Worm (Caenorhabditis elegans) whole organism, midembryonic: ENCODE results near the gene scav-2.

Experiments
- T22C8.4 ChIP-seq: fragments of 200-800 bp; sonication (Bioruptor generic); IDR thresholded peaks from 2 replicates; pipeline ENCODE4 v1.3.6; 2022; ENCODE audit warnings: missing genetic modification characterization, missing compliant biosample characterization
- cog-1 ChIP-seq: sonication (generic microtip); optimal IDR thresholded peaks from 2 replicates; lab custom pipeline; 2016; ENCODE audit warnings: missing genetic modification characterization, missing compliant biosample characterization
- flt-1 ChIP-seq: fragments of 200-800 bp; sonication (Bioruptor generic); IDR thresholded peaks from 2 replicates; pipeline ENCODE4 v1.3.6; 2022; ENCODE audit warnings: missing genetic modification characterization, missing compliant biosample characterization
- klf-2 ChIP-seq: fragments of 200-800 bp; sonication (Bioruptor generic); conservative IDR thresholded peaks from 2 replicates; pipeline ENCODE4 v1.3.6; 2022; ENCODE audit warnings: missing genetic modification reagents, missing genetic modification characterization, missing compliant biosample characterization
- med-1 ChIP-seq: sonication (generic microtip); optimal IDR thresholded peaks from 2 replicates; lab custom pipeline; 2017; ENCODE audit warnings: missing genetic modification characterization, mild to moderate bottlenecking, missing compliant biosample characterization, antibody characterized with exemption, missing genetic modification reagents; ENCODE audit not compliant: insufficient read depth
- ref-1 ChIP-seq: fragments of 200-800 bp; sonication (Bioruptor generic); conservative IDR thresholded peaks from 2 replicates; pipeline ENCODE4 v1.3.6; 2022; ENCODE audit warnings: missing genetic modification reagents, missing genetic modification characterization, missing compliant biosample characterization
- tab-1 ChIP-seq: fragments of 200-800 bp; sonication (Bioruptor generic); IDR thresholded peaks from 2 replicates; pipeline ENCODE4 v1.3.6; 2022; ENCODE audit warnings: missing genetic modification characterization, missing compliant biosample characterization
- ztf-23 ChIP-seq: fragments of 200-800 bp; sonication (Bioruptor generic); IDR thresholded peaks from 2 replicates; pipeline ENCODE4 v1.3.6; 2022; ENCODE audit warnings: missing genetic modification reagents, missing genetic modification characterization, missing compliant biosample characterization
- ztf-29 ChIP-seq: fragments of 200-800 bp; sonication (Bioruptor generic); IDR thresholded peaks from 2 replicates; pipeline ENCODE4 v1.3.6; 2022; ENCODE audit warnings: missing genetic modification reagents, missing genetic modification characterization, missing compliant biosample characterization

Gene scav-2

DNA sequence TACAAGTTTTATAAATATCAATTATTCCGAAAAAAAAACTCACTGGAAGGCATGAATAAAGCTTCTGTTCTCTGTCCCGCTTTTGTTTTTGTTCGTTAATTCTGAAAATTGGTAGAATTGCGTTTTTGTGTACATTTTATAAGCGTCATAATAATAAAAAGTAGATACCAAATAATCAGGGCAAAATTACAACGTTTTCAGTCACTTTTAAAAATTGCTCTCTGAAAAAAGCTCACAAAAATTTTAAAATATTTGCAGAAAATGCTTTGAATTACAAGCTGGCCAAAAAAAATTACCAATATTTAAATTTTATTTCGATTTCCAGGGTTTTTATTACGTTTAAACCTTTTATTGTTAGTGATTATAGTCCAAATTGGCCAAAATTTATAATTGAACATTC, at the start of gene scav-2:
scav-2 (minus strand) TSS at position 101 of the 400 bp plus-strand sequence.
- no peak for TF ChIP-seq med-1

DNA sequence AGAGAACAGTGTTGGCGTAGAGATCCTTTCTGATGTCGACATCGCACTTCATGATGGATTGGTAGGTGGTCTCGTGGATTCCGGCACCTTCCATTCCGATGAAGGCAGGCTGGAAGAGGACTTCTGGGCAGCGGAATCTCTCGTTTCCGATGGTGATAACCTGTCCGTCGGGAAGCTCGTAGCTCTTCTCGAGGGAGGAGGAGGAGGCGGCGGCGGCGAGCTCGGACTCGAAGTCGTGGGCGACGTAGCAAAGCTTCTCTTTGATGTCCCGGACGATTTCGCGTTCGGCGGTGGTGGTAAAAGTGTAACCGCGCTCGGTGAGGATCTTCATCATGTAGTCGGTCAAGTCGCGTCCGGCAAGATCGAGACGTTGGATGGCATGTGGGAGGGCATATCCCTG, 49.7 kb upstream of the scav-2 start:
- no peak for TF ChIP-seq med-1
- TF ChIP-seq tab-1 = no peak
- TF ChIP-seq flt-1 (GFP tag; lab: Robert Waterston, UW) = no peak
- no peak for TF ChIP-seq ref-1 (GFP tag; lab: Robert Waterston, UW)
- TF ChIP-seq ztf-23 (GFP tag; lab: Robert Waterston, UW) = no peak
- no peak for TF ChIP-seq T22C8.4 (GFP tag; lab: Robert Waterston, UW)
- TF ChIP-seq cog-1 (tag; lab: Kevin White, UChicago) = no peak
- no peak for TF ChIP-seq klf-2 (GFP tag; lab: Robert Waterston, UW)
- no peak for TF ChIP-seq ztf-29 (GFP tag; lab: Robert Waterston, UW)

DNA sequence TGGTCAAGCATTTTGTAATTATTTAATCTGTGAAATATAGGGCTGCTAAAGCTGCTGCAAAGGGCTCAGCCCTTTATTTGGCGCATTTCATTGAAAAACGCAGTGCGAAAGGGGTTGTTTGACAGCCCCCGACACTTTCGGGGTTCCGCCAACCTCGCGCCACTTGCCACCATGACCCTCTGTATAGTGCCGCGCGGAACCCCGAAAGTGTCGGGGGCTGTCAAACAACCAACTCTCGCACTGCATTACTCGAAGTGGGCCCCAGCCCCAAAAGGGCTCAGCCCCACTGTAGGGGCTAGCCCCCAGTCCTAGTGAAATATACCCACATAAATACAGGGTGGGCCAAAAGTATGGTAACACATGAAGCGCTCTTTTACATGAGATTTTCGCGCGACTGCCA, 45.1 kb upstream of the scav-2 start:
- TF ChIP-seq tab-1 = no peak

DNA sequence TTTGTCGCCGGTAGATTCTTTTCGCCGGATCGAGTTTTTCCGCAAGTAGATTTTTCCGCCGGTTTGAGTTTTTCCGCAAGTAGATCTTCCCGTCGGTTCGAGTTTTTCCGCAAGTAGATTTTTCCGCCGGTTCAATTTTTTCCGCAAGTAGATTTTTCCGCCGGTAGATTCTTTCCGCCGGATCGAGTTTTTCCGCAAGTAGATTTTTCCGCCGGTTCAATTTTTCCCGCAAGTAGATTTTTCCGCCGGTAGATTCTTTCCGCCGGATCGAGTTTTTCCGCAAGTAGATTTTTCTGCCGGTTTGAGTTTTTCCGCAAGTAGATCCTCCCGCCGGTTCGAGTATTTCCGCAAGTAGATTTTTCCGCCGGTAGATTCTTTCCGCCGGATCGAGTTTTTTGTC, 30.0 kb upstream of the scav-2 start:
- peak; percentile 73 for TF ChIP-seq tab-1
- TF ChIP-seq klf-2 (GFP tag; lab: Robert Waterston, UW) = 0 out of 2 replicates have a peak, but pooled peaks have one; percentile 17
- TF ChIP-seq T22C8.4 (GFP tag; lab: Robert Waterston, UW) = 0 out of 2 replicates have a peak, but pooled peaks have one; percentile 26

DNA sequence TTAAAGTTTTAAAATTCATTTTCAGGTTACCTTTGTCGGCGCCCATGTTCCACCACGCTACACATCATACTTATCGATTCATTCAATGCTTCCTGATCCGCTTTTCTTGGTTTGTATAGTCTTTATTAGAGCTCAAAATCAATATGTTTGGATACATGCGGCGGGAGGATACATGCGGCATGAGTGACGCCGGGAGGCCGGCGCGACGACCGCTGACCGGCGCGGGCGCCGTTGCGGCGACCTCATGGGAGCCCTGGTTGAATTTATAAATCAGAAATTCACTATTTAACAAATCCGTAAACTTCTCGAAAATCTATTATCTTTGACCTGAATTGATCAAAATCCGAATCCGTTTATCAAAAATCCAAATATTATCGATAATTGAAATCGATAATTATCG, 26.6 kb upstream of the scav-2 start:
- TF ChIP-seq ztf-29 (GFP tag; lab: Robert Waterston, UW) (no peak), cog-1 (tag; lab: Kevin White, UChicago) (no peak), T22C8.4 (GFP tag; lab: Robert Waterston, UW) (no peak), tab-1 (no peak), klf-2 (GFP tag; lab: Robert Waterston, UW) (no peak), ref-1 (GFP tag; lab: Robert Waterston, UW) (no peak), ztf-23 (GFP tag; lab: Robert Waterston, UW) (no peak), flt-1 (GFP tag; lab: Robert Waterston, UW) (no peak), med-1 (no peak)

DNA sequence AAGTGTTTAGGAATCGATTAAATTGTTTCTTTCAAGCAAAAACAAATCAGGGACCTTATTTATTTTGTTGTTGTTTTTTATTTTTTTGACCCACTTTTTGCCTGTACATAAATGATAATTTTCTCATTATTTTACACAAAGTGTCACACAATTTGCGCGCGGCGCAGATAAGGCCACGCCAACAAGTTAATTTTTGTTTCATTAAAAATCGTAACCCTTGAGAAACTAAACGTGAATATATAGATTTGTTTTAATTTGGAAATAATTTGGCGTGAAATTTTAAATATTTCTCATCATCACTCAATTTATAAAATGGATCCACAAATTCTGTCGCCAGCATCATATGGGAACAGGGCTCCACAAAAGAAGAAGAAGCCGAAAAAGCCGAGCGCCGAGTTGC, 25.4 kb upstream of the scav-2 start, which contains the start of gene T05D4.5:
T05D4.5 (plus strand) TSS at position 301 of the 400 bp plus-strand sequence.
- TF ChIP-seq ztf-23 (GFP tag; lab: Robert Waterston, UW) (no peak), flt-1 (GFP tag; lab: Robert Waterston, UW) (no peak), ref-1 (GFP tag; lab: Robert Waterston, UW) (no peak), klf-2 (GFP tag; lab: Robert Waterston, UW) (no peak), med-1 (no peak), T22C8.4 (GFP tag; lab: Robert Waterston, UW) (no peak), cog-1 (tag; lab: Kevin White, UChicago) (no peak)

DNA sequence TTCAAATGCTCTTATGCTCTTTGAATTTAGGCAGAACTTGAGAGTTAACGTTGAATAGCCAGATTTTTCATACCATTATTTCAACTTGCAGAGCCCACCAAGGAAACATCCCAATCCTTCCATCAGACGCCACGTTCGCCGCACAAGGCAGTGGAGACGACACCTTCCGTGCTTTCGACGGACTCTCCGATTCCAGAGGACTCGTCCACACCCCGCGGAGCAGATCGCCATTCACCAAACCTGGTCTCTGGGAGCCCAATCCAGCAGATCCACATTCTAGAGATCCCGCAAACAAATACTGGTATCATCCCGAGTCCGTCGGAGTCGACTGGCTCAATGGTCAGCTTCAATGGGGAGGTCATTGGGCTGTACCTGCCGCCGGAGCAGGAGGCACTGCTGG, 24.9 kb upstream of the scav-2 start:
- TF ChIP-seq med-1 = no peak
- no peak for TF ChIP-seq tab-1
- no peak for TF ChIP-seq flt-1 (GFP tag; lab: Robert Waterston, UW)
- TF ChIP-seq T22C8.4 (GFP tag; lab: Robert Waterston, UW) = no peak
- TF ChIP-seq ref-1 (GFP tag; lab: Robert Waterston, UW) = no peak
- TF ChIP-seq cog-1 (tag; lab: Kevin White, UChicago) = no peak
- TF ChIP-seq klf-2 (GFP tag; lab: Robert Waterston, UW) = no peak
- TF ChIP-seq ztf-29 (GFP tag; lab: Robert Waterston, UW) = no peak
- no peak for TF ChIP-seq ztf-23 (GFP tag; lab: Robert Waterston, UW)

DNA sequence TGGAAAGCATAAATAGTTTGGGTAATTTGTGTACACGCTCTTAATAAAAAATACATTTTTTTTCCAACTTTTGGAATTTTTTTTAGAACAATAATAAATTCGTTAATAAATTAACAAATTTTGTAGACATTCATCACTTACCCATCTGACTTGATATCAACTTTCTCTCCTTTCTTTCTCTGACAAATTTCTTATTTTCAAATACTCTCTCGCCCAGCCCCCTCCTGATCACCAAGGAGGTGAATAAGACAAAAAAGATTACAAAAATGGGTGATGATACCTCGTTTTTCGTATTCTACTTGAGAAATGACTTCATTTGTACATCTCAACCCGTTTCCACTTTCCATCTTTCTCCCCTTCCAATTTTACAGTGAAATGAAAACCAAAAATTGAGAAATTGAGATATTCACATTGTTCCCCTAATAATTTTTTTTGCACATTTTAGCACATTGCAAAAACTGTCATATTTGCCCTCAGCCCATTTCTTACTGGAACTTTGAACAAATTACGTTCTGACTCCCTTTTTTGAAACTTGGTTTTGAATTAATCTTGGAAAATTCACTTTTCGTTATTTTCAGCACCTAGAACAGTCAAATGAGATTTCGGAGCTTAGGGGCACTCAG, 20.6 kb upstream of the scav-2 start, which contains the start of gene osm-7:
osm-7 (plus strand) TSS at position 573 of the 623 bp plus-strand sequence.
- no peak for TF ChIP-seq klf-2 (GFP tag; lab: Robert Waterston, UW)
- no peak for TF ChIP-seq cog-1 (tag; lab: Kevin White, UChicago)
- TF ChIP-seq T22C8.4 (GFP tag; lab: Robert Waterston, UW) = no peak
- no peak for TF ChIP-seq ref-1 (GFP tag; lab: Robert Waterston, UW)
- no peak for TF ChIP-seq med-1
- TF ChIP-seq tab-1 = no peak

DNA sequence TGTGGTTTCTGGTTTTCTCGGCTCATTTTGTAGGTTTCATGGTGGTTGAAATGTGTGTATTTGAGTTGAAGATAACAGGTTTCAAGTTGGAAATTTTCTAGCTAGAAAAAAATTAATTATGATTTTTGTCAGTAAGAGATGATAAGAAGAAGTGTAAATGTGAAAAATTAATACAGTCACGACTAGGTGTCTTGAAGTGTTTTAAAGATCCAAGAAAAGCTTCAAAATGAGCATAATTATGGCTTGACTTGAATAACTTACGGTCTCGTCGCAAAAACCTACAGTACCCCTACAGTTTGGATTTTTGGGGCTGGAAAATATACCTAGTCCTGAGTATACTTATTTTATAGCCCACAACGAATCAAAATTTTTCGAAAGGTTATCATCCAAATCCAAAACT, 15.2 kb upstream of the scav-2 start, which contains the start of gene exc-12:
exc-12 (minus strand) TSS at position 101 of the 400 bp plus-strand sequence.
- TF ChIP-seq klf-2 (GFP tag; lab: Robert Waterston, UW) (no peak), flt-1 (GFP tag; lab: Robert Waterston, UW) (no peak), tab-1 (no peak), ztf-23 (GFP tag; lab: Robert Waterston, UW) (no peak), ztf-29 (GFP tag; lab: Robert Waterston, UW) (no peak), ref-1 (GFP tag; lab: Robert Waterston, UW) (no peak), med-1 (no peak)

DNA sequence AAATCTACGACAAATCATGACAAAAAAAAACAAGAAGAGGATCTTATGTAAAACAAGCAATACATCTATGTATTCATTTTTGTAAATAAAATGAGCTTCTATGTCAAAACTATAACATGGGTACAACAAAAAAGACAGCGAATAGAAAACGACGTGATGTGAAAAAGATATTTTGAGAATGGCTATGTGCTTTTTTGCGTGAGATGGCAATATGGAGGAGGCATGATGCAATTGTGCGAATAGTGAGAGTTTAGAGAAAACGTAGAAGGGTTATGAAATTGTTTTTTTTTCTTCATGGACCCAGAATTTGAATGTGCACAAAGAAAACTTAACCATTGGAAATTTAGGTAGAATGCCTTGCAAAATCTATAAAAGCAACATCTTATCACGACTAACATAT, 10.8 kb upstream of the scav-2 start:
- no peak for TF ChIP-seq med-1
- TF ChIP-seq ref-1 (GFP tag; lab: Robert Waterston, UW) = no peak
- TF ChIP-seq tab-1 = no peak
- TF ChIP-seq ztf-23 (GFP tag; lab: Robert Waterston, UW) = no peak

DNA sequence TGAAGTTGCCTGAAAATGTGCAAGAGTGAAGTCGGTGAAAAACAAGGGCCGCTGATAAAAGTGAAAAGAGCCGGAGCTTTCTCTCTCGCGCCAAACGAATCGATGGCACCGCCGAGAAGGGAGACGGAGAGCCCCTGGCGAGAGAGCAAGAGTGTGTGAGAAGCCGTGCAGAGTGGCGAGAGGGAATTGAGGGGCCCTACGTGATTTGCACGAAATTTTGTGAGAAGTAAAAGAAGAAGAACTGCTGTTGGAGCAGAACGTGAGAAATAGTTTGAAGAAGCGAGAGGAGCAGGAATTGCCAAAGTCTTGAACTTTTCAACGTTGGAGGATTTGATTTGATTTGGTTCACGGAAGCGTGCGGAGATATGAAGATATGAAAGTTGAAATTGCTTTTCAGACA, 9.8 kb upstream of the scav-2 start, which contains the start of gene aldo-1:
aldo-1 (minus strand) TSS at position 9 of the 400 bp plus-strand sequence.
- TF ChIP-seq T22C8.4 (GFP tag; lab: Robert Waterston, UW) = peak; percentile 44; the same call in 1 of the 2 replicates
- TF ChIP-seq klf-2 (GFP tag; lab: Robert Waterston, UW) = no peak
- TF ChIP-seq tab-1 = no peak
- 0 out of 2 replicates have a peak, but pooled peaks have one; percentile 35 for TF ChIP-seq flt-1 (GFP tag; lab: Robert Waterston, UW)
